Fruit fly (Drosophila melanogaster) whole organism, larva: ENCODE data around the gene CG33107.

ENCODE experiments used
- noc ChIP-seq: fragments of 200-800 bp; sonication (Bioruptor generic); optimal IDR thresholded peaks from 3 replicates; lab custom pipeline; 2019; ENCODE audit warnings: missing biosample characterization, mild to moderate bottlenecking, missing genetic modification characterization, moderate library complexity

Gene CG33107

dm6 chr3R:22596450-22596849, 11.9 kb upstream of the CG33107 start:
- no peak for TF ChIP-seq noc

- peak; percentile 45 for TF ChIP-seq noc
These were observed 10.9 kb upstream of the CG33107 start for dm6 chr3R:22595293-22595868.

dm6 chr3R:22594257-22594656, 9.7 kb upstream of the CG33107 start:
- no peak for TF ChIP-seq noc

- no peak for TF ChIP-seq noc
These were observed 6.3 kb upstream of the CG33107 start for dm6 chr3R:22590668-22591275.

- TF ChIP-seq noc: no peak
These were observed 4.8 kb upstream of the CG33107 start for dm6 chr3R:22589311-22589710.

dm6 chr3R:22588756-22589155, 4.2 kb upstream of the CG33107 start:
- TF ChIP-seq noc: no peak

- peak; percentile 52 for TF ChIP-seq noc
These were observed 3.0 kb upstream of the CG33107 start, which contains the start of gene Efa6 for dm6 chr3R:22587419-22587963. Gene Efa6 (plus strand): TSS chr3R:22587755.

dm6 chr3R:22586525-22586924, 2.0 kb upstream of the CG33107 start, which contains the start of gene btn:
Gene btn (minus strand): TSS chr3R:22586625.
- TF ChIP-seq noc: no peak

dm6 chr3R:22582981-22583380, 1.5 kb downstream of the CG33107 start, which contains the start of gene Dph5:
Gene Dph5 (minus strand): TSS chr3R:22583225.
- TF ChIP-seq noc: no peak

dm6 chr3R:22580546-22580945, 4.0 kb downstream of the CG33107 start, which contains the start of gene CSN6:
Gene CSN6 (plus strand): TSS chr3R:22580773.
- TF ChIP-seq noc: no peak

dm6 chr3R:22576979-22577378, 7.5 kb downstream of the CG33107 start:
- no peak for TF ChIP-seq noc

dm6 chr3R:22576096-22576697, 8.3 kb downstream of the CG33107 start:
- TF ChIP-seq noc: no peak

- TF ChIP-seq noc: no peak
These were observed 10.9 kb downstream of the CG33107 start for dm6 chr3R:22573590-22573989.

- no peak for TF ChIP-seq noc
These were observed 14.6 kb downstream of the CG33107 start, which contains the start of gene CG33110 for dm6 chr3R:22569888-22570287. Gene CG33110 (plus strand): TSS chr3R:22570188.

dm6 chr3R:22568508-22568907, 16.0 kb downstream of the CG33107 start:
- no peak for TF ChIP-seq noc

dm6 chr3R:22565732-22566131, 18.8 kb downstream of the CG33107 start:
- no peak for TF ChIP-seq noc

- TF ChIP-seq noc: no peak
These were observed 19.8 kb downstream of the CG33107 start for dm6 chr3R:22564707-22565106.

dm6 chr3R:22564076-22564475, 20.4 kb downstream of the CG33107 start:
- no peak for TF ChIP-seq noc
